Worm (Caenorhabditis elegans) whole organism, young adult: Measurements from ENCODE around the gene srz-94.
A peak's percentile ranks its signal among the peaks of the same experiment; 100 is the strongest.

Experiments used
- B0019.2 ChIP-seq: fragments of 200-800 bp; sonication (Bioruptor generic); conservative IDR thresholded peaks from 2 replicates; pipeline ENCODE4 v1.3.6; 2022; ENCODE audit warnings: missing genetic modification reagents, missing genetic modification characterization, missing compliant biosample characterization
- B0336.3 ChIP-seq: fragments of 200-800 bp; sonication (Bioruptor generic); IDR thresholded peaks from 2 replicates; pipeline ENCODE4 v1.3.6; 2022; ENCODE audit warnings: missing genetic modification characterization, missing compliant biosample characterization
- C17E4.6 ChIP-seq: fragments of 200-800 bp; sonication (Bioruptor generic); IDR thresholded peaks from 2 replicates; pipeline ENCODE4 v1.3.6; 2022; ENCODE audit warnings: missing genetic modification reagents, missing genetic modification characterization, missing compliant biosample characterization
- F23B12.7 ChIP-seq: sonication (generic microtip); optimal IDR thresholded peaks from 2 replicates; lab custom pipeline; 2017; ENCODE audit warnings: missing genetic modification characterization, mild to moderate bottlenecking, missing compliant biosample characterization, antibody characterized with exemption, moderate library complexity; ENCODE audit not compliant: insufficient read depth
- F37B4.10 ChIP-seq: fragments of 200-800 bp; sonication (Bioruptor generic); IDR thresholded peaks from 2 replicates; pipeline ENCODE4 v1.3.6; 2022; ENCODE audit warnings: missing genetic modification characterization, missing compliant biosample characterization
- F57C9.4 ChIP-seq: sonication (generic microtip); optimal IDR thresholded peaks from 2 replicates; lab custom pipeline; 2017; ENCODE audit warnings: mild to moderate bottlenecking, missing genetic modification characterization, missing compliant biosample characterization
- ama-1 ChIP-seq, 3 experiments: fragments of 150-350 bp in 1 of 3; sonication (generic microtip) in 2 of 3; optimal IDR thresholded peaks; 2 replicates each; lab custom pipeline; 2014 to 2018; ENCODE audit warnings: missing biosample characterization in 2 of 3, missing genetic modification characterization in 2 of 3, missing genetic modification reagents in 2 of 3
- athp-1 ChIP-seq: sonication (generic microtip); optimal IDR thresholded peaks from 2 replicates; lab custom pipeline; 2017; ENCODE audit warnings: mild to moderate bottlenecking, missing genetic modification characterization, missing compliant biosample characterization
- attf-6 ChIP-seq: fragments of 200-800 bp; sonication (Bioruptor generic); IDR thresholded peaks from 2 replicates; pipeline ENCODE4 v1.3.6; 2022; ENCODE audit warnings: missing genetic modification reagents, missing genetic modification characterization, missing compliant biosample characterization
- bed-1 ChIP-seq: fragments of 200-800 bp; sonication (Bioruptor generic); IDR thresholded peaks from 2 replicates; pipeline ENCODE4 v1.3.6; 2022; ENCODE audit warnings: missing genetic modification reagents, missing genetic modification characterization, missing compliant biosample characterization
- cebp-1 ChIP-seq, 2 experiments: fragments of 200-800 bp in 1 of 2; sonication (Bioruptor generic) in 1 of 2; sonication (generic microtip) in 1 of 2; IDR thresholded peaks in 1 of 2; optimal IDR thresholded peaks in 1 of 2; 2 replicates each; pipeline versions ENCODE4 v1.3.6 to Lab custom; 2017 to 2022; ENCODE audit warnings: missing compliant biosample characterization in 2 of 2, missing genetic modification characterization in 2 of 2, mild to moderate bottlenecking in 1 of 2, missing genetic modification reagents in 1 of 2, moderate library complexity in 1 of 2
- ceh-100 ChIP-seq: fragments of 200-800 bp; sonication (Bioruptor generic); IDR thresholded peaks from 2 replicates; pipeline ENCODE4 v1.3.6; 2022; ENCODE audit warnings: missing genetic modification reagents, missing genetic modification characterization, missing compliant biosample characterization
- ceh-27 ChIP-seq: fragments of 200-800 bp; sonication (Bioruptor generic); optimal IDR thresholded peaks from 2 replicates; lab custom pipeline; 2018; ENCODE audit warnings: mild to moderate bottlenecking, missing genetic modification characterization, moderate library complexity, missing compliant biosample characterization
- ceh-40 ChIP-seq: fragments of 200-800 bp; sonication (Bioruptor generic); IDR thresholded peaks from 2 replicates; pipeline ENCODE4 v1.3.6; 2022; ENCODE audit warnings: missing genetic modification characterization, missing compliant biosample characterization
- ceh-79 ChIP-seq: sonication (generic microtip); optimal IDR thresholded peaks from 2 replicates; lab custom pipeline; 2017; ENCODE audit warnings: mild to moderate bottlenecking, missing genetic modification characterization, missing compliant biosample characterization
- ceh-91 ChIP-seq: fragments of 200-800 bp; sonication (Bioruptor generic); IDR thresholded peaks from 2 replicates; pipeline ENCODE4 v1.3.6; 2022; ENCODE audit warnings: missing genetic modification reagents, missing genetic modification characterization, missing compliant biosample characterization
- die-1 ChIP-seq: sonication (generic microtip); optimal IDR thresholded peaks from 2 replicates; lab custom pipeline; 2016; ENCODE audit warnings: missing genotype, mild to moderate bottlenecking, missing genetic modification characterization, missing compliant biosample characterization
- dox-1 ChIP-seq: fragments of 200-800 bp; sonication (Bioruptor generic); IDR thresholded peaks from 2 replicates; pipeline ENCODE4 v1.3.6; 2022; ENCODE audit warnings: missing genetic modification reagents, missing genetic modification characterization, missing compliant biosample characterization
- egl-44 ChIP-seq: fragments of 200-800 bp; sonication (Bioruptor generic); IDR thresholded peaks from 2 replicates; pipeline ENCODE4 v1.3.6; 2022; ENCODE audit warnings: missing genetic modification reagents, missing genetic modification characterization, missing compliant biosample characterization
- hlh-26 ChIP-seq: fragments of 200-800 bp; sonication (Bioruptor generic); conservative IDR thresholded peaks from 2 replicates; pipeline ENCODE4 v1.3.6; 2022; ENCODE audit warnings: missing genetic modification reagents, missing genetic modification characterization, missing compliant biosample characterization
- lag-1 ChIP-seq: fragments of 200-800 bp; sonication (Bioruptor generic); IDR thresholded peaks from 2 replicates; pipeline ENCODE4 v1.3.6; 2022; ENCODE audit warnings: missing genetic modification reagents, missing genetic modification characterization, missing compliant biosample characterization
- let-526 ChIP-seq: fragments of 200-800 bp; sonication (Bioruptor generic); IDR thresholded peaks from 2 replicates; pipeline ENCODE4 v1.3.6; 2022; ENCODE audit warnings: missing genetic modification reagents, missing genetic modification characterization, missing compliant biosample characterization
- lin-54 ChIP-seq: fragments of 200-800 bp; sonication (Bioruptor generic); optimal IDR thresholded peaks from 2 replicates; lab custom pipeline; 2018; ENCODE audit warnings: mild to moderate bottlenecking, missing genetic modification characterization, missing compliant biosample characterization
- lir-1 ChIP-seq: fragments of 200-800 bp; sonication (Bioruptor generic); conservative IDR thresholded peaks from 2 replicates; pipeline ENCODE4 v1.3.6; 2022; ENCODE audit warnings: missing genetic modification reagents, missing genetic modification characterization, missing compliant biosample characterization
- madf-6 ChIP-seq: fragments of 200-800 bp; sonication (Bioruptor generic); IDR thresholded peaks from 2 replicates; pipeline ENCODE4 v1.3.6; 2022; ENCODE audit warnings: missing genetic modification reagents, missing genetic modification characterization, missing compliant biosample characterization
- nfya-1 ChIP-seq: sonication (generic microtip); optimal IDR thresholded peaks from 2 replicates; lab custom pipeline; 2017; ENCODE audit warnings: antibody characterized with exemption, missing compliant biosample characterization, missing genetic modification characterization, borderline replicate concordance; ENCODE audit not compliant: insufficient read depth
- nfyb-1 ChIP-seq: fragments of 200-800 bp; sonication (Bioruptor generic); IDR thresholded peaks from 2 replicates; pipeline ENCODE4 v1.3.6; 2022; ENCODE audit warnings: missing genetic modification reagents, missing genetic modification characterization, missing compliant biosample characterization
- nhr-80 ChIP-seq: sonication (generic microtip); optimal IDR thresholded peaks from 2 replicates; lab custom pipeline; 2016; ENCODE audit warnings: missing genetic modification characterization, missing compliant biosample characterization
- pbrm-1 ChIP-seq: fragments of 200-800 bp; sonication (Bioruptor generic); IDR thresholded peaks from 2 replicates; pipeline ENCODE4 v1.3.6; 2022; ENCODE audit warnings: missing genetic modification reagents, missing genetic modification characterization, missing compliant biosample characterization
- rpc-1 ChIP-seq, 2 experiments: fragments of 150-350 bp in 1 of 2; sonication (generic microtip) in 1 of 2; optimal IDR thresholded peaks; 2 replicates each; lab custom pipeline; 2014 to 2018; ENCODE audit warnings: missing biosample characterization in 1 of 2, missing genetic modification characterization in 1 of 2, missing genetic modification reagents in 1 of 2, missing genotype in 1 of 2
- sdz-38 ChIP-seq: sonication (generic microtip); optimal IDR thresholded peaks from 2 replicates; lab custom pipeline; 2016; ENCODE audit warnings: missing genotype, missing genetic modification characterization, missing compliant biosample characterization
- sea-2 ChIP-seq: fragments of 200-800 bp; sonication (Bioruptor generic); IDR thresholded peaks from 2 replicates; pipeline ENCODE4 v1.3.6; 2022; ENCODE audit warnings: missing genetic modification characterization, missing compliant biosample characterization
- snpc-1.1 ChIP-seq: sonication (generic microtip); optimal IDR thresholded peaks from 2 replicates; lab custom pipeline; 2017; ENCODE audit warnings: missing genetic modification characterization, mild to moderate bottlenecking, missing compliant biosample characterization, antibody characterized with exemption, moderate library complexity, missing genotype, missing genetic modification reagents; ENCODE audit not compliant: insufficient read depth
- snpc-4 ChIP-seq, 5 experiments: fragments of 150-350 bp in 1 of 5; sonication (generic microtip) in 4 of 5; optimal IDR thresholded peaks; 2 replicates each; lab custom pipeline; 2014 to 2018; ENCODE audit warnings: missing genetic modification characterization in 5 of 5, missing biosample characterization in 3 of 5, antibody characterized with exemption in 2 of 5, mild to moderate bottlenecking in 2 of 5, missing compliant biosample characterization in 2 of 5, missing genotype in 2 of 5, moderate library complexity in 2 of 5, missing genetic modification reagents in 1 of 5
- tbp1 ChIP-seq: fragments of 200-800 bp; sonication (Bioruptor generic); optimal IDR thresholded peaks from 2 replicates; lab custom pipeline; 2018; ENCODE audit warnings: mild to moderate bottlenecking, missing genetic modification characterization, missing compliant biosample characterization
- unc-62 ChIP-seq: fragments of 150-350 bp; optimal IDR thresholded peaks from 2 replicates; lab custom pipeline; 2014; ENCODE audit warnings: missing biosample characterization, missing genetic modification reagents, missing genetic modification characterization
- ztf-18 ChIP-seq: sonication (generic microtip); optimal IDR thresholded peaks from 2 replicates; lab custom pipeline; 2016; ENCODE audit warnings: missing genotype, mild to moderate bottlenecking, missing genetic modification characterization, missing compliant biosample characterization
- ztf-6 ChIP-seq: fragments of 200-800 bp; sonication (Bioruptor generic); IDR thresholded peaks from 2 replicates; pipeline ENCODE4 v1.3.6; 2022; ENCODE audit warnings: missing genetic modification reagents, missing genetic modification characterization, missing compliant biosample characterization

Gene srz-94

ce11 chrV:17035850-17036249 is at the start of gene srz-94:
TSS of gene srz-94 (minus strand) at chrV:17035950.
- TF ChIP-seq F37B4.10 (GFP tag; lab: Robert Waterston, UW): no peak
- TF ChIP-seq pbrm-1 (GFP tag; lab: Robert Waterston, UW): no peak
- TF ChIP-seq, all 124 proteins: peak for 0

ce11 chrV:17082718-17083117 is 47.0 kb upstream of the srz-94 start, which contains the start of gene T05E12.9:
TSS of gene T05E12.9 (minus strand) at chrV:17082818.
- TF ChIP-seq hlh-26: no peak
- no peak for TF ChIP-seq unc-62 (GFP tag; lab: Kevin White, UChicago)
- no peak for TF ChIP-seq nfyb-1 (GFP tag; lab: Robert Waterston, UW)
- no peak for TF ChIP-seq sea-2
- no peak for TF ChIP-seq athp-1
- no peak for TF ChIP-seq ama-1 (optimal IDR thresholded peaks at IDR 0.05; lab: Kevin White, UChicago)
- no peak for TF ChIP-seq ama-1 (GFP tag; optimal IDR thresholded peaks at IDR 0.05; lab: Kevin White, UChicago)
- no peak for TF ChIP-seq ceh-91 (GFP tag; lab: Robert Waterston, UW)
- no peak for TF ChIP-seq ztf-18 (tag; lab: Kevin White, UChicago)
- TF ChIP-seq ceh-79 (tag; lab: Kevin White, UChicago): no peak
- TF ChIP-seq sdz-38: no peak
- TF ChIP-seq egl-44 (GFP tag; lab: Robert Waterston, UW): no peak
- TF ChIP-seq C17E4.6 (GFP tag; lab: Robert Waterston, UW): no peak
- no peak for TF ChIP-seq lir-1 (GFP tag; lab: Robert Waterston, UW)
- no peak for TF ChIP-seq nhr-80 (tag; lab: Kevin White, UChicago)
- no peak for TF ChIP-seq dox-1 (GFP tag; lab: Robert Waterston, UW)

- TF ChIP-seq lag-1 (no peak), snpc-1.1 (no peak), B0336.3 (GFP tag; lab: Robert Waterston, UW) (no peak), madf-6 (GFP tag; lab: Robert Waterston, UW) (no peak), lin-54 (GFP tag; lab: Kevin White, UChicago) (no peak), F23B12.7 (tag; lab: Kevin White, UChicago) (no peak), F57C9.4 (no peak), ceh-100 (GFP tag; lab: Robert Waterston, UW) (no peak), ceh-27 (GFP tag; lab: Kevin White, UChicago) (no peak), egl-44 (GFP tag; lab: Robert Waterston, UW) (no peak), attf-6 (GFP tag; lab: Robert Waterston, UW) (no peak), ceh-40 (GFP tag; lab: Robert Waterston, UW) (no peak), nfya-1 (no peak), B0019.2 (GFP tag; lab: Robert Waterston, UW) (no peak), cebp-1 (GFP tag; IDR thresholded peaks at IDR 0.05; lab: Robert Waterston, UW) (no peak), cebp-1 (tag; optimal IDR thresholded peaks at IDR 0.05; lab: Kevin White, UChicago) (no peak), rpc-1 (optimal IDR thresholded peaks at IDR 0.05; lab: Kevin White, UChicago) (no peak), rpc-1 (tag; optimal IDR thresholded peaks at IDR 0.05; lab: Kevin White, UChicago) (no peak), tbp1 (GFP tag; lab: Kevin White, UChicago) (no peak)
- TF ChIP-seq, all 124 proteins: peak for 0
Measured at ce11 chrV:17079795-17080194, 44.0 kb upstream of the srz-94 start, which contains the start of gene srw-20. TSS of gene srw-20 (minus strand) at chrV:17079895.

ce11 chrV:17077889-17078288 is 42.1 kb upstream of the srz-94 start, which contains the start of gene T05E12.3:
TSS of gene T05E12.3 (minus strand) at chrV:17077989.
- no peak for TF ChIP-seq let-526 (GFP tag; lab: Robert Waterston, UW)
- peak; percentile 42 for TF ChIP-seq nhr-80 (tag; lab: Kevin White, UChicago)
- no peak for TF ChIP-seq bed-1 (GFP tag; lab: Robert Waterston, UW)
- no peak for TF ChIP-seq ztf-6 (GFP tag; lab: Robert Waterston, UW)
- no peak for TF ChIP-seq die-1 (tag; lab: Kevin White, UChicago)
- no peak for TF ChIP-seq F57C9.4
- TF ChIP-seq B0019.2 (GFP tag; lab: Robert Waterston, UW): no peak
- TF ChIP-seq snpc-4 (GFP tag; optimal IDR thresholded peaks at IDR 0.05; lab: Kevin White, UChicago): no peak
- peak in 1 of 4 experiments; percentile 50 for TF ChIP-seq snpc-4 (tag; optimal IDR thresholded peaks at IDR 0.05; lab: Kevin White, UChicago)
- TF ChIP-seq, all 124 proteins: peak for 2
